Fruit fly (Drosophila melanogaster): ENCODE measurements around the gene CG3597.

dm6 chr2L:2417865-2418264 lies 46.5 kb upstream of the CG3597 start, which contains the start of gene CG34448:
- TF ChIP-seq CG2678 (tag; optimal IDR thresholded peaks at IDR 0.05) (no peak), Rfx (GFP tag; IDR thresholded peaks at IDR 0.05) (no peak), dati (GFP tag; IDR thresholded peaks at IDR 0.05) (no peak), sna (GFP tag; IDR thresholded peaks at IDR 0.05; ENCODE audit: partially characterized antibody) (no peak), CG10321 (GFP tag; IDR thresholded peaks at IDR 0.05) (no peak), CG8924 (tag; optimal IDR thresholded peaks at IDR 0.05) (no peak), CG11247 (GFP tag; IDR thresholded peaks at IDR 0.05) (no peak), CG18476 (GFP tag; optimal IDR thresholded peaks at IDR 0.05) (no peak), CG13775 (GFP tag; optimal IDR thresholded peaks at IDR 0.05) (no peak), CG17328 (GFP tag; IDR thresholded peaks at IDR 0.05) (no peak), bab2 (GFP tag; optimal IDR thresholded peaks at IDR 0.05) (no peak), CG14441 (GFP tag; IDR thresholded peaks at IDR 0.05) (no peak), CG1832 (GFP tag; optimal IDR thresholded peaks at IDR 0.05) (no peak), CG8290 (GFP tag; optimal IDR thresholded peaks at IDR 0.05) (no peak), CG8290 (tag; optimal IDR thresholded peaks at IDR 0.05) (no peak)
